Fruit fly (Drosophila melanogaster) whole organism, embryonic: ENCODE measurements around the gene CG6726.

Experiments used
- Aef1 ChIP-seq: fragments of 200-800 bp; sonication (Bioruptor generic); IDR thresholded peaks from 3 replicates; pipeline ENCODE4 v1.3.6; 2022; ENCODE audit warnings: missing biosample characterization, missing genetic modification characterization
- BEAF-32 ChIP-seq: fragments of 200-800 bp; sonication (Bioruptor generic); optimal IDR thresholded peaks from 3 replicates; lab custom pipeline; 2017; ENCODE audit warnings: missing biosample characterization, missing genetic modification characterization, mild to moderate bottlenecking, moderate library complexity, missing genetic modification reagents
- CG10366 ChIP-seq: fragments of 200-800 bp; sonication (Bioruptor generic); IDR thresholded peaks from 2 replicates; pipeline ENCODE4 v1.3.6; 2022; ENCODE audit warnings: missing biosample characterization, missing genetic modification characterization
- CG10654 ChIP-seq: fragments of 200-800 bp; sonication (Bioruptor generic); optimal IDR thresholded peaks from 2 replicates; lab custom pipeline; 2016; ENCODE audit warnings: missing biosample characterization, missing genetic modification characterization
- CG13424 ChIP-seq: fragments of 200-800 bp; sonication (Bioruptor generic); optimal IDR thresholded peaks from 2 replicates; lab custom pipeline; 2019; ENCODE audit warnings: missing biosample characterization, mild to moderate bottlenecking, missing genetic modification characterization, moderate library complexity
- CG15479 ChIP-seq: fragments of 200-800 bp; sonication (Bioruptor generic); optimal IDR thresholded peaks from 3 replicates; lab custom pipeline; 2019; ENCODE audit warnings: missing biosample characterization, mild to moderate bottlenecking, missing genetic modification characterization, moderate library complexity
- CG16779 ChIP-seq: fragments of 200-800 bp; sonication (Bioruptor generic); IDR thresholded peaks from 2 replicates; pipeline ENCODE4 v1.3.6; 2022; ENCODE audit warnings: missing biosample characterization, missing genetic modification characterization
- CG16813 ChIP-seq: fragments of 200-800 bp; sonication (Bioruptor generic); IDR thresholded peaks from 3 replicates; pipeline ENCODE4 v1.3.6; 2022; ENCODE audit warnings: missing biosample characterization, missing genetic modification characterization; ENCODE audit not compliant: partially characterized antibody
- CG17359 ChIP-seq: fragments of 200-800 bp; sonication (Bioruptor generic); optimal IDR thresholded peaks from 3 replicates; lab custom pipeline; 2018; ENCODE audit warnings: missing biosample characterization, mild to moderate bottlenecking, missing genetic modification characterization, moderate library complexity
- CG17361 ChIP-seq: fragments of 200-800 bp; sonication (Bioruptor generic); IDR thresholded peaks from 3 replicates; pipeline ENCODE4 v1.3.6; 2022; ENCODE audit warnings: missing biosample characterization, missing genetic modification characterization
- CG17802 ChIP-seq: fragments of 200-800 bp; sonication (Bioruptor generic); optimal IDR thresholded peaks from 2 replicates; lab custom pipeline; 2018; ENCODE audit warnings: missing biosample characterization, mild to moderate bottlenecking, missing genetic modification characterization, moderate library complexity
- CG18011 ChIP-seq: fragments of 200-800 bp; sonication (Bioruptor generic); optimal IDR thresholded peaks from 2 replicates; lab custom pipeline; 2017; ENCODE audit warnings: missing biosample characterization, missing genetic modification characterization, mild to moderate bottlenecking, moderate library complexity, missing genotype
- CG31388 ChIP-seq: fragments of 200-800 bp; sonication (Bioruptor generic); optimal IDR thresholded peaks from 2 replicates; lab custom pipeline; 2016; ENCODE audit warnings: missing biosample characterization, missing genetic modification characterization
- CG4820 ChIP-seq: fragments of 200-800 bp; sonication (Bioruptor generic); optimal IDR thresholded peaks from 3 replicates; lab custom pipeline; 2016; ENCODE audit warnings: missing biosample characterization, missing genetic modification characterization
- CG5953 ChIP-seq: fragments of 200-800 bp; sonication (Bioruptor generic); IDR thresholded peaks from 2 replicates; pipeline ENCODE4 v1.3.6; 2022; ENCODE audit warnings: missing biosample characterization, missing genetic modification characterization
- CG6654 ChIP-seq: fragments of 200-800 bp; sonication (Bioruptor generic); optimal IDR thresholded peaks from 2 replicates; lab custom pipeline; 2017; ENCODE audit warnings: missing biosample characterization, mild to moderate bottlenecking, missing genetic modification characterization
- CG6683 ChIP-seq: fragments of 200-800 bp; sonication (Bioruptor generic); optimal IDR thresholded peaks from 2 replicates; lab custom pipeline; 2017; ENCODE audit warnings: missing biosample characterization, mild to moderate bottlenecking, missing genetic modification characterization, missing genetic modification reagents
- CG6689 ChIP-seq: fragments of 200-800 bp; sonication (Bioruptor generic); IDR thresholded peaks from 2 replicates; pipeline ENCODE4 v1.3.6; 2022; ENCODE audit warnings: missing biosample characterization, missing genetic modification characterization
- CG7928 ChIP-seq: fragments of 200-800 bp; sonication (Bioruptor generic); optimal IDR thresholded peaks from 2 replicates; lab custom pipeline; 2017; ENCODE audit warnings: missing biosample characterization, mild to moderate bottlenecking, missing genetic modification characterization
- CG7963 ChIP-seq: fragments of 200-800 bp; sonication (Bioruptor generic); IDR thresholded peaks from 3 replicates; pipeline ENCODE4 v1.3.6; 2022; ENCODE audit warnings: missing biosample characterization, missing genetic modification characterization; ENCODE audit not compliant: partially characterized antibody
- CG9797 ChIP-seq: fragments of 200-800 bp; sonication (Bioruptor generic); optimal IDR thresholded peaks from 3 replicates; lab custom pipeline; 2018; ENCODE audit warnings: missing biosample characterization, mild to moderate bottlenecking, missing genetic modification characterization
- Dfd ChIP-seq, 2 experiments: fragments of >200 bp; optimal IDR thresholded peaks; 2 replicates each; lab custom pipeline; 2017; ENCODE audit warnings: missing biosample characterization in 2 of 2, missing genetic modification characterization in 2 of 2
- Dref ChIP-seq: fragments of 200-800 bp; sonication (Bioruptor generic); IDR thresholded peaks from 2 replicates; pipeline ENCODE4 v1.3.6; 2022; ENCODE audit warnings: missing biosample characterization, missing genetic modification characterization
- Hmx ChIP-seq: fragments of 200-800 bp; sonication (Bioruptor generic); optimal IDR thresholded peaks from 2 replicates; lab custom pipeline; 2016; ENCODE audit warnings: missing biosample characterization, missing genetic modification characterization
- Hr39 ChIP-seq: fragments of >200 bp; optimal IDR thresholded peaks from 2 replicates; lab custom pipeline; 2017
- Mes4 ChIP-seq: fragments of 200-800 bp; sonication (Bioruptor generic); optimal IDR thresholded peaks from 2 replicates; lab custom pipeline; 2016; ENCODE audit warnings: missing biosample characterization, missing genetic modification characterization
- Pdp1 ChIP-seq, 2 experiments: fragments of 200-800 bp; sonication (Bioruptor generic); optimal IDR thresholded peaks; 3 replicates each; lab custom pipeline; 2016; ENCODE audit warnings: missing biosample characterization in 2 of 2, missing genetic modification characterization in 2 of 2, mild to moderate bottlenecking in 1 of 2, moderate library complexity in 1 of 2
- Scr ChIP-seq: fragments of 200-800 bp; sonication (Bioruptor generic); IDR thresholded peaks from 2 replicates; pipeline ENCODE4 v1.3.6; 2022; ENCODE audit warnings: missing biosample characterization, missing genetic modification characterization; ENCODE audit not compliant: partially characterized antibody
- Xbp1 ChIP-seq: fragments of 200-800 bp; sonication (Bioruptor generic); optimal IDR thresholded peaks from 3 replicates; lab custom pipeline; 2016; ENCODE audit warnings: missing biosample characterization, mild to moderate bottlenecking, missing genetic modification characterization
- aop ChIP-seq: fragments of 200-800 bp; sonication (Bioruptor generic); IDR thresholded peaks from 2 replicates; pipeline ENCODE4 v1.3.6; 2022; ENCODE audit warnings: missing biosample characterization, missing genetic modification characterization
- br ChIP-seq: fragments of >200 bp; optimal IDR thresholded peaks from 2 replicates; lab custom pipeline; 2017
- cad ChIP-seq: fragments of >200 bp; optimal IDR thresholded peaks from 2 replicates; lab custom pipeline; 2017; ENCODE audit warnings: missing biosample characterization, missing genetic modification characterization
- cas ChIP-seq: fragments of 200-800 bp; sonication (Bioruptor generic); IDR thresholded peaks from 2 replicates; pipeline ENCODE4 v1.3.6; 2022; ENCODE audit warnings: missing biosample characterization, missing genetic modification characterization
- cato ChIP-seq: fragments of 200-800 bp; sonication (Bioruptor generic); optimal IDR thresholded peaks from 2 replicates; lab custom pipeline; 2016; ENCODE audit warnings: missing biosample characterization, missing genetic modification characterization, borderline replicate concordance
- da ChIP-seq: fragments of 200-800 bp; sonication (Bioruptor generic); optimal IDR thresholded peaks from 2 replicates; lab custom pipeline; 2016; ENCODE audit warnings: missing biosample characterization, missing genetic modification characterization
- gro ChIP-seq: fragments of 200-800 bp; sonication (Bioruptor generic); optimal IDR thresholded peaks from 2 replicates; lab custom pipeline; 2016; ENCODE audit warnings: missing biosample characterization, missing genetic modification characterization
- h ChIP-seq: fragments of >200 bp; optimal IDR thresholded peaks from 2 replicates; lab custom pipeline; 2017
- hkb ChIP-seq, 2 experiments: fragments of 200-800 bp in 1 of 2; fragments of >200 bp in 1 of 2; sonication (Bioruptor generic) in 1 of 2; IDR thresholded peaks in 1 of 2; optimal IDR thresholded peaks in 1 of 2; 2 replicates each; pipeline versions ENCODE4 v1.3.6 to Lab custom; 2017 to 2022; ENCODE audit warnings: missing biosample characterization in 1 of 2, missing genetic modification characterization in 1 of 2
- inv ChIP-seq: fragments of 200-800 bp; sonication (Bioruptor generic); IDR thresholded peaks from 2 replicates; pipeline ENCODE4 v1.3.6; 2022; ENCODE audit warnings: missing biosample characterization, missing genetic modification characterization; ENCODE audit not compliant: partially characterized antibody
- lab ChIP-seq: fragments of 200-800 bp; sonication (Bioruptor generic); optimal IDR thresholded peaks from 3 replicates; lab custom pipeline; 2017; ENCODE audit warnings: missing biosample characterization, missing genetic modification characterization, mild to moderate bottlenecking, moderate library complexity, missing genetic modification reagents
- lilli ChIP-seq: fragments of 200-800 bp; sonication (Bioruptor generic); optimal IDR thresholded peaks from 3 replicates; lab custom pipeline; 2016; ENCODE audit warnings: missing biosample characterization, missing genetic modification characterization
- lmd ChIP-seq: fragments of 200-800 bp; sonication (Bioruptor generic); IDR thresholded peaks from 2 replicates; pipeline ENCODE4 v1.3.6; 2022; ENCODE audit warnings: missing biosample characterization, missing genetic modification characterization
- maf-S ChIP-seq: fragments of 200-800 bp; sonication (Bioruptor generic); optimal IDR thresholded peaks from 2 replicates; lab custom pipeline; 2016; ENCODE audit warnings: missing biosample characterization, missing genetic modification characterization
- nmo ChIP-seq: fragments of 200-800 bp; sonication (Bioruptor generic); optimal IDR thresholded peaks from 2 replicates; lab custom pipeline; 2018; ENCODE audit warnings: missing biosample characterization, mild to moderate bottlenecking, missing genetic modification characterization, moderate library complexity
- nom ChIP-seq: fragments of 200-800 bp; sonication (Bioruptor generic); optimal IDR thresholded peaks from 2 replicates; lab custom pipeline; 2017; ENCODE audit warnings: missing biosample characterization, missing genetic modification characterization, mild to moderate bottlenecking, moderate library complexity, missing genetic modification reagents
- pan ChIP-seq, 4 experiments: fragments of >200 bp in 3 of 4; fragments of 200-800 bp in 1 of 4; sonication (Bioruptor generic) in 1 of 4; optimal IDR thresholded peaks in 3 of 4; IDR thresholded peaks in 1 of 4; 2 replicates each; pipeline versions ENCODE4 v1.3.6 to Lab custom; 2017 to 2022; ENCODE audit warnings: missing biosample characterization in 2 of 4, missing genetic modification characterization in 2 of 4, mixed read lengths in 1 of 4
- salm ChIP-seq: fragments of 200-800 bp; sonication (Bioruptor generic); optimal IDR thresholded peaks from 2 replicates; lab custom pipeline; 2018; ENCODE audit warnings: missing biosample characterization, mild to moderate bottlenecking, missing genetic modification characterization
- stwl ChIP-seq: fragments of 200-800 bp; sonication (Bioruptor generic); optimal IDR thresholded peaks from 3 replicates; lab custom pipeline; 2018; ENCODE audit warnings: missing biosample characterization, mild to moderate bottlenecking, missing genetic modification characterization, moderate library complexity
- tin ChIP-seq: fragments of 200-800 bp; sonication (Bioruptor generic); optimal IDR thresholded peaks from 3 replicates; lab custom pipeline; 2016; ENCODE audit warnings: missing biosample characterization, missing genetic modification characterization
- twi ChIP-seq: fragments of 200-800 bp; optimal IDR thresholded peaks from 2 replicates; lab custom pipeline; 2019; ENCODE audit warnings: missing biosample characterization, mild to moderate bottlenecking, missing genetic modification characterization, moderate library complexity
- zen2 ChIP-seq: fragments of 200-800 bp; sonication (Bioruptor generic); IDR thresholded peaks from 3 replicates; pipeline ENCODE4 v1.3.6; 2022; ENCODE audit warnings: missing biosample characterization, missing genetic modification characterization; ENCODE audit not compliant: partially characterized antibody

Gene CG6726

DNA sequence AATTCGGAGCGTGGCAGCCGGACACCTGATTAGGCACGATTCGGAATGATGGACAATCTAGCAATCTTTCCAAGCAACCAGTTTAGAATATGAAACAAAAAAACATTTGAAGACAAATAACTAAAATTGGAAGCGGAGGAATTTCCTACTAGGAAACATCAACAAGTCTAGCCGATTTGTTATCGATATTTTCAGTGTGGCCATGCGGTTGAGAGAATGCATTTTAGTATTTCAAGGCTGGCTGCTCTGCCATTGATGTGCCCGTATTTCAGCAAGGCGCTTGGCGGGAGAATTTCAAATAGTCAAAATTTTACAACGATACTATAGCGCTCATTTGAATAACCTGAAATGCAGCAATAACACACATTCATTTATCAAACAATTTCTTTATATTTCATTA is 36.3 kb downstream of the CG6726 start, which contains the start of gene CG31457 (continued):
- TF ChIP-seq CG9797 (peak; percentile 97), h (lab: Kevin White, UChicago) (no peak), lilli (GFP tag; lab: Kevin White, UChicago) (peak; percentile 23), nmo (GFP tag; lab: Kevin White, UChicago) (peak; percentile 55), CG17361 (GFP tag; lab: Robert Waterston, UW) (no peak), Scr (peak; percentile 79), CG5953 (GFP tag; lab: Robert Waterston, UW) (no peak), Dfd (GFP tag; optimal IDR thresholded peaks at IDR 0.05; lab: Kevin White, UChicago) (no peak), pan (optimal IDR thresholded peaks at IDR 0.05; lab: Kevin White, UChicago) (no peak), pan (GFP tag; optimal IDR thresholded peaks at IDR 0.05 in 1 of 2, IDR thresholded peaks at IDR 0.05 in 1 of 2) (no peak), inv (GFP tag; lab: Robert Waterston, UW) (peak; percentile 76), CG4820 (no peak), Dref (GFP tag; lab: Robert Waterston, UW) (peak; percentile 82), CG17802 (tag; lab: Kevin White, UChicago) (no peak), BEAF-32 (GFP tag; lab: Kevin White, UChicago) (peak; percentile 89), CG16813 (GFP tag; lab: Robert Waterston, UW) (peak; percentile 80), lmd (GFP tag; lab: Robert Waterston, UW) (no peak), cato (GFP tag; lab: Kevin White, UChicago) (no peak), gro (GFP tag; lab: Kevin White, UChicago) (no peak), aop (GFP tag; lab: Robert Waterston, UW) (no peak), CG10366 (no peak), cas (GFP tag; lab: Robert Waterston, UW) (no peak), twi (tag; lab: Kevin White, UChicago) (no peak), CG13424 (tag; lab: Kevin White, UChicago) (no peak), lab (GFP tag; lab: Kevin White, UChicago) (no peak), stwl (peak; percentile 85), Xbp1 (GFP tag; lab: Kevin White, UChicago) (no peak), CG10654 (GFP tag; lab: Kevin White, UChicago) (no peak), maf-S (GFP tag; lab: Kevin White, UChicago) (no peak), CG17359 (tag; lab: Kevin White, UChicago) (no peak), tin (GFP tag; lab: Kevin White, UChicago) (no peak), CG7928 (GFP tag; lab: Kevin White, UChicago) (no peak), CG18011 (GFP tag; lab: Kevin White, UChicago) (peak; percentile 94), da (GFP tag; lab: Kevin White, UChicago) (no peak), Hr39 (lab: Kevin White, UChicago) (no peak), Aef1 (GFP tag; lab: Robert Waterston, UW) (no peak), CG16779 (GFP tag; lab: Robert Waterston, UW) (no peak), CG31388 (GFP tag; lab: Kevin White, UChicago) (no peak), zen2 (GFP tag; lab: Robert Waterston, UW) (peak; percentile 50; the same call in 2 of the 3 replicates), Hmx (GFP tag; lab: Kevin White, UChicago) (no peak), CG7963 (GFP tag; lab: Robert Waterston, UW) (peak; percentile 56; the same call in 2 of the 3 replicates), br (no peak), Mes4 (GFP tag; lab: Kevin White, UChicago) (no peak), hkb (optimal IDR thresholded peaks at IDR 0.05; lab: Kevin White, UChicago) (no peak), hkb (GFP tag; IDR thresholded peaks at IDR 0.05; lab: Robert Waterston, UW) (no peak), CG6654 (GFP tag; lab: Kevin White, UChicago) (no peak), CG6689 (GFP tag; lab: Robert Waterston, UW) (no peak), cad (GFP tag; lab: Kevin White, UChicago) (no peak), Pdp1 (GFP tag; optimal IDR thresholded peaks at IDR 0.05; lab: Kevin White, UChicago) (peak in 1 of 2 experiments; percentile 21), nom (GFP tag; lab: Kevin White, UChicago) (no peak), CG6683 (GFP tag; lab: Kevin White, UChicago) (no peak), CG15479 (no peak), salm (no peak)
